Fruit fly (Drosophila melanogaster): Measurements from ENCODE around the gene ppk10.
A peak's percentile ranks its signal among the peaks of the same experiment; 100 is the strongest.

ppk10 gene

dm6 chr2L:10408122-10408576 is 44.0 kb downstream of the ppk10 start, which contains the start of the genes Ip259 and RpS27A (continued):
- TF ChIP-seq esg (GFP tag; conservative IDR thresholded peaks at IDR 0.05) (peak; percentile 31; the same call in 1 of the 2 replicates), Taf1 (GFP tag; IDR thresholded peaks at IDR 0.05) (no peak), Opbp (GFP tag; IDR thresholded peaks at IDR 0.05; ENCODE audit: partially characterized antibody) (no peak; the same call in 2 of the 3 replicates), Bdp1 (GFP tag; optimal IDR thresholded peaks at IDR 0.05) (no peak), rib (GFP tag; IDR thresholded peaks at IDR 0.05) (0 out of 2 replicates have a peak, but pooled peaks have one; percentile 59), sima (GFP tag; optimal IDR thresholded peaks at IDR 0.05) (peak; percentile 43), CG9437 (GFP tag; optimal IDR thresholded peaks at IDR 0.05) (peak; percentile 74), Lpt (GFP tag; optimal IDR thresholded peaks at IDR 0.05) (no peak), lmd (GFP tag; IDR thresholded peaks at IDR 0.05) (peak; percentile 57), CG4424 (GFP tag; optimal IDR thresholded peaks at IDR 0.05) (peak; percentile 70), Usf (GFP tag; optimal IDR thresholded peaks at IDR 0.05) (peak; percentile 78), Elba2 (GFP tag; optimal IDR thresholded peaks at IDR 0.05) (no peak), CG33213 (GFP tag; optimal IDR thresholded peaks at IDR 0.05) (peak; percentile 88), al (GFP tag; IDR thresholded peaks at IDR 0.05) (peak; percentile 56), unc-4 (GFP tag; IDR thresholded peaks at IDR 0.05; ENCODE audit: partially characterized antibody) (no peak), schlank (tag; optimal IDR thresholded peaks at IDR 0.05) (peak; percentile 54), CG9817 (tag; optimal IDR thresholded peaks at IDR 0.05) (peak; percentile 70), CG42726 (GFP tag; IDR thresholded peaks at IDR 0.05; ENCODE audit: partially characterized antibody) (peak; percentile 30; the same call in 1 of the 2 replicates), Sry-δ (GFP tag; optimal IDR thresholded peaks at IDR 0.05) (peak; percentile 50), sisA (GFP tag; IDR thresholded peaks at IDR 0.05) (no peak; the same call in 1 of the 2 replicates), CG8944 (GFP tag; optimal IDR thresholded peaks at IDR 0.05) (no peak), ab (GFP tag; optimal IDR thresholded peaks at IDR 0.05) (no peak), chinmo (GFP tag; IDR thresholded peaks at IDR 0.05; ENCODE audit: partially characterized antibody) (no peak), trh (GFP tag; optimal IDR thresholded peaks at IDR 0.05) (peak; percentile 60), crol (GFP tag; IDR thresholded peaks at IDR 0.05) (no peak), CG6689 (GFP tag; IDR thresholded peaks at IDR 0.05) (peak; percentile 59), CG14710 (tag; optimal IDR thresholded peaks at IDR 0.05) (peak; percentile 73), CG14441 (GFP tag; IDR thresholded peaks at IDR 0.05) (peak; percentile 57; the same call in 1 of the 2 replicates), CG30431 (GFP tag; optimal IDR thresholded peaks at IDR 0.05) (peak; percentile 69), insv (GFP tag; optimal IDR thresholded peaks at IDR 0.05) (peak in 1 of 2 experiments; percentile 62), tgo (GFP tag; IDR thresholded peaks at IDR 0.05) (peak; percentile 55), gcm2 (GFP tag; optimal IDR thresholded peaks at IDR 0.05) (peak; percentile 10), HLHmδ (GFP tag; optimal IDR thresholded peaks at IDR 0.05) (peak; percentile 86), CG11504 (tag; optimal IDR thresholded peaks at IDR 0.05) (no peak), cato (GFP tag; optimal IDR thresholded peaks at IDR 0.05; ENCODE audit: borderline replicate concordance) (peak; percentile 36), pum (GFP tag; optimal IDR thresholded peaks at IDR 0.05) (peak; percentile 30), CG9876 (GFP tag; optimal IDR thresholded peaks at IDR 0.05) (peak; percentile 84), CG13296 (GFP tag; optimal IDR thresholded peaks at IDR 0.05) (peak; percentile 79), CG17186 (GFP tag; optimal IDR thresholded peaks at IDR 0.05) (peak; percentile 41), CkIIα-i1 (GFP tag; IDR thresholded peaks at IDR 0.05) (no peak), ssp (GFP tag; IDR thresholded peaks at IDR 0.05) (peak; percentile 96), H15 (GFP tag; IDR thresholded peaks at IDR 0.05) (peak; percentile 71), slp2 (GFP tag; optimal IDR thresholded peaks at IDR 0.05) (peak; percentile 83), Pdp1 (GFP tag; optimal IDR thresholded peaks at IDR 0.05) (peak; percentile 32 to 46), CG12942 (GFP tag; optimal IDR thresholded peaks at IDR 0.05) (peak; percentile 58), bab2 (GFP tag; optimal IDR thresholded peaks at IDR 0.05) (peak; percentile 1), Myb (GFP tag; optimal IDR thresholded peaks at IDR 0.05) (peak; percentile 42), CG8359 (GFP tag; optimal IDR thresholded peaks at IDR 0.05; ENCODE audit: borderline replicate concordance) (peak; percentile 60), ase (GFP tag; IDR thresholded peaks at IDR 0.05) (peak; percentile 65; the same call in 2 of the 3 replicates), bowl (GFP tag; IDR thresholded peaks at IDR 0.05) (peak; percentile 69; the same call in 1 of the 2 replicates), Blimp-1 (GFP tag; optimal IDR thresholded peaks at IDR 0.05) (no peak)

Data from whole organism, embryonic.